Fruit fly (Drosophila melanogaster) whole organism, adult: ENCODE data around the gene CG2930.

Experiments used
- CG11617 ChIP-seq: fragments of 200-800 bp; sonication (Bioruptor generic); optimal IDR thresholded peaks from 2 replicates; lab custom pipeline; 2017; ENCODE audit warnings: mild to moderate bottlenecking, missing biosample characterization, missing genetic modification reagents, missing genetic modification characterization
- CG12768 ChIP-seq: fragments of 200-800 bp; sonication (Bioruptor generic); optimal IDR thresholded peaks from 2 replicates; lab custom pipeline; 2017; ENCODE audit warnings: missing biosample characterization, missing genetic modification characterization, mild to moderate bottlenecking, moderate library complexity, missing genetic modification reagents
- CG14711 ChIP-seq: fragments of 200-800 bp; sonication (Bioruptor generic); optimal IDR thresholded peaks from 2 replicates; lab custom pipeline; 2018; ENCODE audit warnings: missing biosample characterization, mild to moderate bottlenecking, missing genetic modification characterization, moderate library complexity
- CG1620 ChIP-seq: fragments of 200-800 bp; sonication (Bioruptor generic); optimal IDR thresholded peaks from 2 replicates; lab custom pipeline; 2016; ENCODE audit warnings: missing biosample characterization, missing genetic modification characterization
- CG33017 ChIP-seq: fragments of 200-800 bp; sonication (Bioruptor generic); optimal IDR thresholded peaks from 2 replicates; lab custom pipeline; 2018; ENCODE audit warnings: missing biosample characterization, mild to moderate bottlenecking, missing genetic modification characterization, moderate library complexity
- CG5204 ChIP-seq: fragments of 200-800 bp; sonication (Bioruptor generic); optimal IDR thresholded peaks from 2 replicates; lab custom pipeline; 2016; ENCODE audit warnings: missing biosample characterization, missing genetic modification characterization
- CG7045 ChIP-seq: fragments of 200-800 bp; sonication (Bioruptor generic); optimal IDR thresholded peaks from 2 replicates; lab custom pipeline; 2017; ENCODE audit warnings: missing biosample characterization, mild to moderate bottlenecking, missing genetic modification characterization
- CG7101 ChIP-seq: fragments of 200-800 bp; sonication (Bioruptor generic); optimal IDR thresholded peaks from 2 replicates; lab custom pipeline; 2018; ENCODE audit warnings: missing biosample characterization, mild to moderate bottlenecking, missing genetic modification characterization, moderate library complexity
- Crg-1 ChIP-seq: fragments of 200-800 bp; sonication (Bioruptor generic); optimal IDR thresholded peaks from 2 replicates; lab custom pipeline; 2016; ENCODE audit warnings: missing biosample characterization, missing genetic modification characterization
- Hr96 ChIP-seq: fragments of 200-800 bp; sonication (Bioruptor generic); optimal IDR thresholded peaks from 2 replicates; lab custom pipeline; 2016; ENCODE audit warnings: missing biosample characterization, missing genetic modification characterization
- Mnt ChIP-seq: fragments of 200-800 bp; sonication (Bioruptor generic); optimal IDR thresholded peaks from 2 replicates; lab custom pipeline; 2016; ENCODE audit warnings: missing biosample characterization, mild to moderate bottlenecking, missing genetic modification characterization
- cnc ChIP-seq, 2 experiments: fragments of >200 bp; optimal IDR thresholded peaks; 2 replicates each; lab custom pipeline; 2017
- kay ChIP-seq: fragments of 200-800 bp; sonication (Bioruptor generic); peaks from one replicate; lab custom pipeline; 2016; ENCODE audit warnings: missing biosample characterization, missing genetic modification characterization, borderline replicate concordance
- ovo ChIP-seq: fragments of 200-800 bp; sonication (Bioruptor generic); optimal IDR thresholded peaks from 2 replicates; lab custom pipeline; 2016; ENCODE audit warnings: missing biosample characterization, missing genetic modification characterization
- pad ChIP-seq: fragments of 200-800 bp; sonication (Bioruptor generic); optimal IDR thresholded peaks from 3 replicates; lab custom pipeline; 2017; ENCODE audit warnings: missing biosample characterization, missing genetic modification characterization, mild to moderate bottlenecking, moderate library complexity, missing genetic modification reagents
- tj ChIP-seq: fragments of 200-800 bp; sonication (Bioruptor generic); optimal IDR thresholded peaks from 3 replicates; lab custom pipeline; 2017; ENCODE audit warnings: missing biosample characterization, mild to moderate bottlenecking, missing genetic modification characterization, moderate library complexity
- toe ChIP-seq: fragments of 200-800 bp; sonication (Bioruptor generic); optimal IDR thresholded peaks from 2 replicates; lab custom pipeline; 2016; ENCODE audit warnings: missing biosample characterization, missing genetic modification characterization

The CG2930 gene

DNA sequence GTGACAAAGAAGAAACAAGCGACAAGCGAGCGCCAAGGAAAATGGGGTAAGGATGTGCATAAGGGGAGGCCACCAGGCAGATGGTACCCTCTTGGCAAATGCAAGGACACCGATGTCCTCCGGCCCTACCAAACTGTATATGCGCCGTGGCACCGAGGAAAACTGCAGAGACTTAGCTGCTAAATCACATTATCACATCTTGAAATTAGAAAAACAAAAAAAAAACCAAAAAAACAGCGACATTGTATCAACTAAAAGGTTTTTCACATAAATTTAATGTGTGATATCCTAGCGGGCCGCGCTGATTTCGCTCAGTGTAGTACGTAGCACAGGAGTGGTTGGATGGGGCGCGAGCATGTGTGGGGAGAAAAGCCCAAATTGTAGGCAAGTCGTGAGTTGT lies 59.7 kb downstream of the CG2930 start:
- TF ChIP-seq CG11617 (no peak), pad (GFP tag; lab: Kevin White, UChicago) (no peak), Crg-1 (GFP tag; lab: Kevin White, UChicago) (no peak), tj (GFP tag; lab: Kevin White, UChicago) (no peak), Mnt (no peak), ovo (GFP tag; lab: Kevin White, UChicago) (no peak), Hr96 (GFP tag; lab: Kevin White, UChicago) (no peak), CG33017 (no peak), CG7045 (GFP tag; lab: Kevin White, UChicago) (no peak), CG14711 (tag; lab: Kevin White, UChicago) (no peak), kay (no peak), CG1620 (no peak), CG7101 (tag; lab: Kevin White, UChicago) (no peak), toe (no peak), cnc (optimal IDR thresholded peaks at IDR 0.05; lab: Kevin White, UChicago) (no peak), CG12768 (no peak), CG5204 (GFP tag; lab: Kevin White, UChicago) (no peak)
